Worm (Caenorhabditis elegans) whole organism, mixed stage, embryonic: Measurements from ENCODE around the gene C15F1.5.
A peak's percentile ranks its signal among the peaks of the same experiment; 100 is the strongest.
"Not testable (repeated sequence)": the region's sequence is repeated elsewhere in the genome, so short reads cannot be mapped to it uniquely, and the experiment has no call there.

Source experiments
- M03D4.4 ChIP-seq: sonication (generic microtip); optimal IDR thresholded peaks from 2 replicates; lab custom pipeline; 2017; ENCODE audit warnings: mild to moderate bottlenecking, missing genetic modification characterization, missing compliant biosample characterization
- bed-3 ChIP-seq: fragments of 200-800 bp; sonication (Bioruptor generic); optimal IDR thresholded peaks from 3 replicates; lab custom pipeline; 2018; ENCODE audit warnings: mild to moderate bottlenecking, missing genetic modification characterization, moderate library complexity, missing compliant biosample characterization
- blmp-1 ChIP-seq: fragments of 150-350 bp; optimal IDR thresholded peaks from 2 replicates; lab custom pipeline; 2014; ENCODE audit warnings: missing biosample characterization, missing genetic modification characterization
- ceh-39 ChIP-seq: fragments of 150-350 bp; optimal IDR thresholded peaks from 2 replicates; lab custom pipeline; 2014; ENCODE audit warnings: missing biosample characterization, missing genetic modification characterization
- ceh-83 ChIP-seq: fragments of 200-800 bp; sonication (Bioruptor generic); optimal IDR thresholded peaks from 2 replicates; lab custom pipeline; 2018; ENCODE audit warnings: mild to moderate bottlenecking, missing genetic modification characterization, missing compliant biosample characterization
- ces-1 ChIP-seq: fragments of 150-350 bp; optimal IDR thresholded peaks from 2 replicates; lab custom pipeline; 2014; ENCODE audit warnings: missing biosample characterization, missing genetic modification reagents, missing genetic modification characterization
- cnd-1 ChIP-seq: fragments of 200-800 bp; sonication (Bioruptor generic); optimal IDR thresholded peaks from 2 replicates; lab custom pipeline; 2018; ENCODE audit warnings: mild to moderate bottlenecking, missing genetic modification characterization, missing compliant biosample characterization
- elt-1 ChIP-seq: sonication (generic microtip); optimal IDR thresholded peaks from 2 replicates; lab custom pipeline; 2017; ENCODE audit warnings: missing genetic modification characterization, mild to moderate bottlenecking, missing compliant biosample characterization, antibody characterized with exemption, moderate library complexity, borderline replicate concordance; ENCODE audit not compliant: insufficient read depth
- flh-1 ChIP-seq: fragments of 200-800 bp; sonication (Bioruptor generic); optimal IDR thresholded peaks from 2 replicates; lab custom pipeline; 2018; ENCODE audit warnings: mild to moderate bottlenecking, missing genetic modification characterization, moderate library complexity, missing compliant biosample characterization
- ham-2 ChIP-seq: fragments of 200-800 bp; sonication (Bioruptor generic); optimal IDR thresholded peaks from 2 replicates; lab custom pipeline; 2018; ENCODE audit warnings: mild to moderate bottlenecking, missing genetic modification characterization, missing compliant biosample characterization
- lin-13 ChIP-seq: fragments of 150-350 bp; optimal IDR thresholded peaks from 2 replicates; lab custom pipeline; 2014; ENCODE audit warnings: missing biosample characterization, missing genetic modification characterization
- lin-32 ChIP-seq: fragments of 200-800 bp; sonication (Bioruptor generic); optimal IDR thresholded peaks from 2 replicates; lab custom pipeline; 2018; ENCODE audit warnings: mild to moderate bottlenecking, missing genetic modification characterization, missing compliant biosample characterization
- lsy-2 ChIP-seq: fragments of 150-350 bp; optimal IDR thresholded peaks from 2 replicates; lab custom pipeline; 2014; ENCODE audit warnings: missing biosample characterization, missing genetic modification characterization
- mab-5 ChIP-seq: fragments of 150-350 bp; optimal IDR thresholded peaks from 2 replicates; lab custom pipeline; 2014; ENCODE audit warnings: missing biosample characterization, missing genetic modification characterization
- mep-1 ChIP-seq: fragments of 150-350 bp; optimal IDR thresholded peaks from 2 replicates; lab custom pipeline; 2017; ENCODE audit warnings: missing biosample characterization, missing genetic modification reagents, missing genetic modification characterization, inconsistent platforms
- nhr-2 ChIP-seq: fragments of 150-350 bp; optimal IDR thresholded peaks from 2 replicates; lab custom pipeline; 2014; ENCODE audit warnings: missing biosample characterization, missing genetic modification characterization
- nhr-237 ChIP-seq: fragments of 150-350 bp; optimal IDR thresholded peaks from 2 replicates; lab custom pipeline; 2014; ENCODE audit warnings: missing biosample characterization, missing genetic modification characterization
- nhr-28 ChIP-seq: fragments of 150-350 bp; optimal IDR thresholded peaks from 2 replicates; lab custom pipeline; 2014; ENCODE audit warnings: missing biosample characterization, missing genetic modification characterization
- nhr-76 ChIP-seq: sonication (generic microtip); optimal IDR thresholded peaks from 2 replicates; lab custom pipeline; 2017; ENCODE audit warnings: missing biosample characterization, missing genetic modification characterization
- pha-4 ChIP-seq: fragments of 150-350 bp; optimal IDR thresholded peaks from 2 replicates; lab custom pipeline; 2018; ENCODE audit warnings: missing biosample characterization, missing genetic modification reagents, missing genetic modification characterization
- snpc-4 ChIP-seq: fragments of 150-350 bp; optimal IDR thresholded peaks from 2 replicates; lab custom pipeline; 2014; ENCODE audit warnings: missing biosample characterization, missing genetic modification characterization
- sptf-1 ChIP-seq: sonication (generic microtip); optimal IDR thresholded peaks from 2 replicates; lab custom pipeline; 2017; ENCODE audit warnings: mild to moderate bottlenecking, missing genetic modification characterization, moderate library complexity, missing compliant biosample characterization
- unc-120 ChIP-seq: sonication (generic microtip); optimal IDR thresholded peaks from 2 replicates; lab custom pipeline; 2017; ENCODE audit warnings: missing genetic modification characterization, missing compliant biosample characterization; ENCODE audit not compliant: poor library complexity, severe bottlenecking
- unc-62 ChIP-seq: fragments of 150-350 bp; optimal IDR thresholded peaks from 2 replicates; lab custom pipeline; 2014; ENCODE audit warnings: missing biosample characterization, missing genetic modification reagents, missing genetic modification characterization
- zip-8 ChIP-seq: fragments of 150-350 bp; optimal IDR thresholded peaks from 2 replicates; lab custom pipeline; 2014; ENCODE audit warnings: missing biosample characterization, missing genetic modification characterization
- ztf-11 ChIP-seq: fragments of 150-350 bp; optimal IDR thresholded peaks from 2 replicates; lab custom pipeline; 2014; ENCODE audit warnings: missing biosample characterization, missing genetic modification characterization

Gene C15F1.5

ce11 chrII:6989830-6990287, 19.4 kb upstream of the C15F1.5 start, which contains the start of gene C15F1.1:
Gene C15F1.1, plus strand, starts transcription at chrII:6989880.
- TF ChIP-seq lin-13 (tag; lab: Kevin White, UChicago) (no peak), nhr-76 (tag; lab: Kevin White, UChicago) (no peak), snpc-4 (tag; lab: Kevin White, UChicago) (no peak), M03D4.4 (tag; lab: Kevin White, UChicago) (no peak), elt-1 (tag; lab: Kevin White, UChicago) (no peak), nhr-28 (no peak), unc-62 (GFP tag; lab: Kevin White, UChicago) (no peak), ham-2 (GFP tag; lab: Kevin White, UChicago) (no peak)

DNA sequence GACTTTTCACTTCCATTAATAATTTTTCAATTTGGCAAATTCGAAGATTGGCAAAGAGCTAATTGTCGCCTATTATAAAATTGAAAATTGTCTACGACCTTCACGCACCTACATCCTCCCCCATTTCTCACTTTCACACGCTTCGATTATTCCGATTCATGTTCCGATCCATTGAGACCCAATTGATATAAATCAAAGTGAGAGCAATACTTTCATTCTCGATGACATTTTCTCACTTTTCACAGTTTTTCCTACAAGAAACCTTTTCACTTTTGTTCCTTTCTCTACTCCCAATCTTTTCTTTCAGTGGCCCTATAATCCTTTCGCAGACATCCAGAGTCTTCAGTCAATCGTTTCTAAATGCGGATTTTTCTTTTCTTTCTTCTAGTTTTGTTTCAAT, 9.2 kb upstream of the C15F1.5 start, which contains the start of gene C15F1.2:
Gene C15F1.2 (plus strand): TSS at position 308 of the 400 bp plus-strand sequence.
- TF ChIP-seq elt-1 (tag; lab: Kevin White, UChicago) (no peak), blmp-1 (tag; lab: Kevin White, UChicago) (peak; percentile 44)

DNA sequence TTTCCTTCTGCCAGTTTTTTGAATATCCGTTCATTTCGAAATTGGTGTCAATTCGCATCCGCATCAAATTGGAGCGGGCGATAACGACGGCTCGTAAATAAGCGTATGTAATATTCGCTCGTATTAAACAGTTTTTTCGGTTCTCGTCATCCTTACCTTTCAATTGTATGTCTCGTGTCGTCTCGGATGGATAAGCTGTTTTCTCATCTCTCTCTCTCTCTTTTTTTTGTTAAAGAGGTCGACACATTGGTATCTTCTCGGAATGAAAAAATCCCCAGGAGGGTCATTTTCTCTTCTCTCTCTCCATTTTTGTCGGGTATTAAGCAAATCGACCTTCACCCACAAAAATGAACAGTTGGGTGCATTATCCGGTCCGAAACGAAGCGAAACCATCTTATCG, 8.5 kb upstream of the C15F1.5 start:
- no peak for TF ChIP-seq snpc-4 (tag; lab: Kevin White, UChicago)
- TF ChIP-seq sptf-1 (tag; lab: Kevin White, UChicago), result no peak
- TF ChIP-seq nhr-2 (tag; lab: Kevin White, UChicago), result no peak
- TF ChIP-seq elt-1 (tag; lab: Kevin White, UChicago), result no peak
- TF ChIP-seq mab-5 (tag; lab: Kevin White, UChicago), result no peak
- TF ChIP-seq pha-4 (tag; lab: Kevin White, UChicago), result no peak
- TF ChIP-seq nhr-237 (tag; lab: Kevin White, UChicago), result no peak
- no peak for TF ChIP-seq cnd-1 (tag; lab: Kevin White, UChicago)

DNA sequence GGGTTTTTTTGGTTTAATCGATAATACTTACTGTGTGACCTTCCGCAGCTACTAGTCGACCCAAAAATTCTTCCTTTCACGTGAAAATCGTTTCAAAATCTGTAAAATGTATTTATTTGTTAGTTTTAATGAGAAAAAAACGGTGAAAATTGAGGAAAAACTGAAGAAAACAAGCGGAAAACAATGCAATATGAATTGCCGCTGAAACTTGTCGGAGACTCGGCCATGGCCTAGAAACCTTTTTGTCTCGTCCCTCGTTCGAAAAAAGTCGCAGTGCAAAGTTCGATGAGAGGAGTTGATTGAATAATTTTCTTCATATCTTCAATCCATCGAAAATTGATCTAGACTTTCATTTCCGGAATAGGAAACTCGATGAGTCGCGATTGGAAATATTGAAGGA, 7.3 kb upstream of the C15F1.5 start, which contains the start of gene C15F1.8:
Gene C15F1.8 (minus strand): TSS at position 101 of the 400 bp plus-strand sequence.
- TF ChIP-seq mab-5, snpc-4, nhr-2 (tag; lab: Kevin White, UChicago): not testable (repeated sequence)
- TF ChIP-seq, all 35 proteins: peak for 0; not testable (repeated sequence) for 35

DNA sequence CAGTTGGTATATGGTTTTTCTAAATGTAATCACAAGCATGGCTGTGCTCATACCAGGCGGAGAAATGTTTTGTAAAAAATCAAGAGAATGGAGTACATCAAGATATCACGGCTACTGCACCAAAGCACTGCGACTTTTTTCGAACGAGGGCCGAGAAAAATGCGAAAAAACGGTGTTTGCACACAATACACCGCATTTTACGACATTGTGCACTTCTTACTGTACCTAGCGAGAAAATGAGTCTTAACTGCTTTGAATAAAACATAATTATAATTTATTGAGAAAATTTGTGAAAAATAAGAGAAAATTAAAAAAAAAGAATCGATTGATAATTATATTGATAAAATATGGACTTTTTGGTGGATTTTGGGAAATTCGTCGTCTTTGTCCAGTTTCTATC, 5.3 kb upstream of the C15F1.5 start:
- TF ChIP-seq sptf-1 (tag; lab: Kevin White, UChicago), result no peak
- TF ChIP-seq lsy-2, result peak; percentile 82
- peak; percentile 3 for TF ChIP-seq mep-1 (tag; lab: Kevin White, UChicago)
- TF ChIP-seq mab-5 (tag; lab: Kevin White, UChicago), result no peak
- TF ChIP-seq, all 35 proteins: peak for 2

DNA sequence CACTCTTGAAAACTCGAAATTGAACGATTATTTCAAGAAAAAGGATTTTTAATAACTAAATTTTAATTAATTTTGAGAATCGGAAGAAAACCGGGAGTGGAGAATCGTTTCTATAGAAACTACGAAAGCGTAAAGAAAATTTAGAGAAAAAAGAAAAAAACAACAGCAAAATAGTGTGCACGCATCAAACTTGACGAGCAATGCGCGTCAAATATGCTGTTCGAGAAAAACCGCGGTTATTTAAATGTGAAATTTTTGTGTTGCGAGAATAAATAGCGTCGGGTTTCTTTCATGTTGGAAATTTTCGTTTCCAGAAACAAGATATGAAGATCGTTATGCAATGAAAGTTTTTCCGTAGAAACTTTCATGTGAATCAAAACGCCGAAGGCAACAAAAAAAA, 3.6 kb upstream of the C15F1.5 start:
- TF ChIP-seq M03D4.4 (tag; lab: Kevin White, UChicago) (no peak), pha-4 (tag; lab: Kevin White, UChicago) (peak; percentile 50), sptf-1 (tag; lab: Kevin White, UChicago) (no peak), ztf-11 (tag; lab: Kevin White, UChicago) (no peak), mep-1 (tag; lab: Kevin White, UChicago) (peak; percentile 26), ceh-39 (tag; lab: Kevin White, UChicago) (peak; percentile 14), ham-2 (GFP tag; lab: Kevin White, UChicago) (no peak), lin-13 (tag; lab: Kevin White, UChicago) (peak; percentile 17), snpc-4 (tag; lab: Kevin White, UChicago) (no peak), ces-1 (GFP tag; lab: Kevin White, UChicago) (peak; percentile 50), ceh-83 (GFP tag; lab: Kevin White, UChicago) (no peak), lin-32 (no peak), zip-8 (tag; lab: Kevin White, UChicago) (no peak), nhr-237 (tag; lab: Kevin White, UChicago) (peak; percentile 40), lsy-2 (peak; percentile 68)

ce11 chrII:6973501-6973900, 3.1 kb upstream of the C15F1.5 start, which contains the start of gene sod-1:
Gene sod-1, minus strand, starts transcription at chrII:6973887.
- TF ChIP-seq ceh-83 (GFP tag; lab: Kevin White, UChicago) (no peak), cnd-1 (tag; lab: Kevin White, UChicago) (no peak), bed-3 (no peak), mab-5 (tag; lab: Kevin White, UChicago) (no peak), blmp-1 (tag; lab: Kevin White, UChicago) (no peak), unc-62 (GFP tag; lab: Kevin White, UChicago) (no peak), unc-120 (no peak), sptf-1 (tag; lab: Kevin White, UChicago) (no peak), flh-1 (GFP tag; lab: Kevin White, UChicago) (no peak), snpc-4 (tag; lab: Kevin White, UChicago) (no peak)
